Worm (Caenorhabditis elegans): ENCODE results near the gene R07B7.9.

Gene R07B7.9

ce11 chrV:12085867-12086634 is 5.9 kb upstream of the R07B7.9 start:
- no peak for TF ChIP-seq unc-62 (GFP tag; optimal IDR thresholded peaks at IDR 0.05)

ce11 chrV:12084216-12084615 is 4.0 kb upstream of the R07B7.9 start, which contains the start of gene R07B7.8:
TSS of gene R07B7.8 (minus strand) at chrV:12084316.
- TF ChIP-seq unc-62 (GFP tag; optimal IDR thresholded peaks at IDR 0.05), result no peak

DNA sequence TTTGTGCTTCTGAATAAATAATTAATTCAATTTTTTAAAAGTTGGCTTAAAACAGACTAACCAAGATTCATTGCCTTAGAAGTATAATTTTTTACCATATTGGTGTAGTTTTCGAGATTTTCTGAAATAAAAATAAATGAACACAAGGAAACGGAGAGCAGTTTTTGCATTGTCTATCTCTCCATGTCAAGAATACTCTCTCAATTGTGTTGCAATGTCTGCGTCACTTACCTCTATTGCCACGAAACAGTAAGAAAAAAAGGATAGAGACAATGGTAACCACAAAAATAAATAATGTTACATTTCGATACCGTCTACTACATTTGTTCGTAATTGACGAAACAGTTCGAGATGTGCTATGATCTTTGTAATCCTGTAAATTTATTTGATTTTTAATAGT is 2.8 kb upstream of the R07B7.9 start, which contains the start of gene R07B7.10:
TSS of gene R07B7.10 (plus strand) at position 285 of the 400 bp plus-strand sequence.
- no peak for TF ChIP-seq unc-62 (GFP tag; optimal IDR thresholded peaks at IDR 0.05)

DNA sequence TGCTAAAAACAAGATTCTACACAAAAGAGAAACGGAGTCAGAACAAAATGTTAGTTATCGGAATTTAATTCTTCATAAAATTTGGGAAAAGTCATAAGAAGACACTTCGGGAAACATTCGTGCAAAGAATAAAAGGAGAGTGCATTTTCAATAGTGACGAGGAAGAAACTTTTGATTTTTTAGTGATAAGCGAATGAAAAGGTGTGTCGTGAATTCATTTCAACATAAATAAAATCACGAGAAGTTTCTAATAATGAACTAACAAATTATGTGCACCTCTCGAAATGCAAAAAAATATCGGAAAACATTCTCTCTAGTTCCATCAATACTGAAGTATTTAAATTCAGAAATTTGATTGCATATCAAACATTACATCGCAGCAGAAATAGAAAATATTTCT is 4.2 kb downstream of the R07B7.9 start:
- TF ChIP-seq unc-62 (GFP tag; optimal IDR thresholded peaks at IDR 0.05), result no peak

DNA sequence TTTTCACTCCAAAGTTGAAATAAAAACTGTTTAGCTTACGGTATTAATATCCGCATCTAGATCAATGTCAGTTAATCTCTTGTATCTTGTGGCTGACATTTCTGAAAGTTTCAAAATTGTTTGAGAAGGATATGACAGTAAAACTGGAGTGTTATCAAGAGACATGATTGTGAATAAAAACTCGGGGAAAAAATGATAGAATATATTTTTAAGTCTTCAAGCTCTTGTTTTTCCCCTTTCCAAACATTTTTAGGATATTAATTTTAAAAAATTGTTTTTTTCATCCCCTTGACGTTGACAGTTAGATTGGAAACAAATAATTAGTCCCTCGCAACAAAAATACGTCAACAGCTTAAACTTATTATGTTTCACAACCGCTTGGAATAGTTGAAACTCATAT is 5.3 kb downstream of the R07B7.9 start, which contains the start of gene R07B7.6:
TSS of gene R07B7.6 (minus strand) at position 101 of the 400 bp plus-strand sequence.
- no peak for TF ChIP-seq unc-62 (GFP tag; optimal IDR thresholded peaks at IDR 0.05)

ce11 chrV:12071483-12071882 is 8.7 kb downstream of the R07B7.9 start:
- TF ChIP-seq unc-62 (GFP tag; optimal IDR thresholded peaks at IDR 0.05), result no peak

ce11 chrV:12070419-12070818 is 9.8 kb downstream of the R07B7.9 start, which contains the start of gene kmo-1:
TSS of gene kmo-1 (minus strand) at chrV:12070519.
- no peak for TF ChIP-seq unc-62 (GFP tag; optimal IDR thresholded peaks at IDR 0.05)

DNA sequence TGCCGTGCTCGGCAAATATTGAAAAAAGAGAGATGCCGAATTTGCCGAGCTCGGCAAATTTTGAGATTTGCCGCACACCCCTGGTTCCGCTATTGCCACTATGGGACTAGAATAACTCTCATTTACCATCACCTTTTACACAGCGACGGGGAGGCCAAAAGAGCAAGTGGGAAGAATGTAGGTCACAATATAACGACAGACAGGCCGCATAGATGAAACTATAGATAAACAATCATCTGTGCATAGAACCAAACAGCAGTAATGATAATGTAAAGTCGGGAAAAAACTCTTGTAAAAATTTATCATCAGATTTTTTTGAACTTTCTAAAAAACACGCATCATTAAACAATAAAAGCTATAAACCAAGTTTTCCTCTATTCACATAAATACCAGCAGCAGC is 11.7 kb downstream of the R07B7.9 start, which contains the start of gene kmo-2:
TSS of gene kmo-2 (minus strand) at position 101 of the 400 bp plus-strand sequence.
- no peak for TF ChIP-seq unc-62 (GFP tag; optimal IDR thresholded peaks at IDR 0.05)

DNA sequence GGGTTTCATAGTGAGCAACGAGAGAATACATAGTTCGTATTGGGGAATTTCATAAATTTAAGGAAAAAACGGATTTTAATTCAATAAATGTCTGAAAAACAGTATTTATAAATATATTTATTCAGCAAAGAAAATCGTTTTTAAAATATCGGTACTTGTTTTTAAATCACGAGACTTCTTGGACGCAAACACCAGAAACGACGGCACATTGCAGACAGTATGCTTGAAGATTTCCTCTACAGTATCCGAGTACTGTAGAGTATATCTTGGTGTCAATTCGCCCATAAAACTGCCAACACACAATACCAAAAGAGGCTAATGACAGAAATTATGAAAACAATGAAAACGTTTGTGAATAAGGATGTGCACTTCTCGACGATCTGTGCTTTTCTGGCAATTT is 14.3 kb downstream of the R07B7.9 start:
- TF ChIP-seq unc-62 (GFP tag; optimal IDR thresholded peaks at IDR 0.05), result no peak

DNA sequence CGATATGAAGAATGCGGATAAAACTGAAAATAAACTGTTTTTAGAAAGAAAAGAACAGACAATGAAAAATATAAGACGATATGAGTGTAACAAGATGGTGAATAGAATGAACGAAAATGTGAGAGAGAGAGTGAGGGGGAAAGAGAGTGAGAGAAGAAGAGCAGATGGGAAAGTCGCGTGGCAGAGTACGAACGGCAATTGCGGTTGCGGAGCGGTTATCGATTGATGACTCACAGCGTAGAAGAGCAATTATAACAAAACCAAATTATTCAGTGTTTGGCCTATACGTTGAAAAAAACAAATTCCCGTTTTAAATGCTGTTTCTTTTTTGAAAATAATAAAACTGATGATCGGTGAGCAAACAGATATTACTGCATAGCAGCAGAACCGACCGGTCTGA is 14.8 kb downstream of the R07B7.9 start, which contains the start of gene pqn-53:
TSS of gene pqn-53 (minus strand) at position 23 of the 400 bp plus-strand sequence.
- no peak for TF ChIP-seq unc-62 (GFP tag; optimal IDR thresholded peaks at IDR 0.05)

ce11 chrV:12063036-12063435 is 17.1 kb downstream of the R07B7.9 start, which contains the start of gene clh-6:
TSS of gene clh-6 (minus strand) at chrV:12063368.
- TF ChIP-seq unc-62 (GFP tag; optimal IDR thresholded peaks at IDR 0.05), result no peak

DNA sequence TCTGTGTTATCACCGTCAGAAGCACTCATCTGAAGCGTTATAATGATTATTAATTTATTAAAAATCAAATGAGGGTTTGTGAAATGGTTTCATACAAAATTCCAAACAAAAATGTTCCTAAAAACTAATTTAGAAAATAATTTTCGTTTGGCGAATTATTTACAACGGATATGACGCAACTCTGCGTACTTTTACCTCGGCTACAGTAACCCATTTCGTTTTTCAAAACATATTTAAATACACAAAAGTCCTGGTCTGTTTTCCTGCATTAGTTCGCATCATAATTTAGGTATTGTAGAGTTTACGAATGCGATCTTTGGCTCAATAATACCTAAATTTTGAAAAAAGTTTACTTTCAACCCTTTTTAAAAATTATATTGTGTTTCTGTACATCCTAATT is 20.5 kb downstream of the R07B7.9 start, which contains the start of gene R07B7.2:
TSS of gene R07B7.2 (minus strand) at position 35 of the 400 bp plus-strand sequence.
- TF ChIP-seq unc-62 (GFP tag; optimal IDR thresholded peaks at IDR 0.05), result no peak

DNA sequence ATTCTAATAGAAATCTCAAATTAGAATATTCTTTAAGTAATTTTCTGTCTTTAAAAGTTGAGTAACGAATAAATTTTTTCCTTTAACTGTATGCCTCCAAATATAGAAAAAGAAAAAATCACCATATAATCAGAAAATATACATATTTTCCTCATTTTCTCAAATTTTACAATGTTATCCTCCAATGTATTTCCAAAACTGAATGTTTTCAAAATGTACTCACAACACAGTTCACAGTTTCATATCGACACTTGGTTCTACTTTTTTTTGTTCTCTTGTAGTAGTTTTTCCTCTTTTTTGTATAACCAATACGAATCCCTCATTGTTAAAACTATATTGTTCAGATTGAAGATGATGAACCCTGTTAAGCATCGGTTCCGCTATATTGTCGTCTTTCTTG is 26.6 kb downstream of the R07B7.9 start, which contains the start of gene F10C2.7:
TSS of gene F10C2.7 (plus strand) at position 301 of the 400 bp plus-strand sequence.
- no peak for TF ChIP-seq unc-62 (GFP tag; optimal IDR thresholded peaks at IDR 0.05)

- TF ChIP-seq unc-62 (GFP tag; optimal IDR thresholded peaks at IDR 0.05), result no peak
Observed at ce11 chrV:12048445-12048844, 31.7 kb downstream of the R07B7.9 start, which contains the start of gene dars-2. TSS of gene dars-2 (plus strand) at chrV:12048745.

DNA sequence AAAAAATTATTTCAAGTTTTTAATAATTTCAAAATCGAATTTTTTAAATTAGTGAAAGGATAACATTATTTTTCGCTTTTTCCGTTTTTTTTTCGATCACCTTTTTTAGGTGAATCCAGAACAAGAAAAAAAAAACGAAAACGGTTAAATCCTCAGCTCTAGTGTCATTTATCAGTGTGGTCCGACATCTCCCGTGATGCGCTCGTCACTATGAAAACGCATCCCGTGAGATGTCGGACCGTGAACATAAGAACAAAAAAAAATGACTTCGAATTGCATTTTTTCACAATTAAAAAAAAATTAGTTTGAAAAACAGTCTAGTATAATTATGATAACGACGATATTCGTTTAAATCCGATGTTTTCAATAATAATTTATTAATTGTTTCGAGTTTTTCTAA is 32.4 kb downstream of the R07B7.9 start:
- TF ChIP-seq unc-62 (GFP tag; optimal IDR thresholded peaks at IDR 0.05), result no peak

ce11 chrV:12045132-12045531 is 35.0 kb downstream of the R07B7.9 start, which contains the start of gene F10C2.5:
TSS of gene F10C2.5 (plus strand) at chrV:12045432.
- TF ChIP-seq unc-62 (GFP tag; optimal IDR thresholded peaks at IDR 0.05), result no peak

All from whole organism, dauer.